Fruit fly (Drosophila melanogaster) whole organism, wandering third instar larva: ENCODE measurements around the gene thw.

ENCODE experiments used
- CG9705 ChIP-seq: fragments of 200-800 bp; sonication (Bioruptor generic); optimal IDR thresholded peaks from 2 replicates; lab custom pipeline; 2018; ENCODE audit warnings: missing biosample characterization, mild to moderate bottlenecking, missing genetic modification characterization
- Hr78 ChIP-seq: fragments of >200 bp; optimal IDR thresholded peaks from 2 replicates; lab custom pipeline; 2017; ENCODE audit warnings: missing biosample characterization, missing genetic modification characterization
- Myc ChIP-seq: fragments of >200 bp; optimal IDR thresholded peaks from 2 replicates; lab custom pipeline; 2017
- Rel ChIP-seq, 2 experiments: fragments of 200-800 bp; sonication (Bioruptor generic) in 1 of 2; optimal IDR thresholded peaks; 2 replicates in 1 of 2; 3 replicates in 1 of 2; lab custom pipeline; 2016 to 2019; ENCODE audit warnings: mild to moderate bottlenecking in 2 of 2, missing biosample characterization in 2 of 2, missing genetic modification characterization in 2 of 2, moderate library complexity in 1 of 2
- br ChIP-seq: fragments of 200-800 bp; sonication (Bioruptor generic); optimal IDR thresholded peaks from 2 replicates; lab custom pipeline; 2016; ENCODE audit warnings: missing biosample characterization, missing genetic modification characterization
- dl ChIP-seq, 2 experiments: fragments of 175-275, 200-275 bp in 1 of 2; fragments of 200-275 bp in 1 of 2; sonication (Bioruptor generic); optimal IDR thresholded peaks; lab custom pipeline; 2018; ENCODE audit warnings: mild to moderate bottlenecking in 2 of 2, missing biosample characterization in 2 of 2, missing genetic modification characterization in 2 of 2, moderate library complexity in 2 of 2; ENCODE audit not compliant: partially characterized antibody in 2 of 2, insufficient read depth in 1 of 2
- fru ChIP-seq: fragments of 200-800 bp; sonication (Bioruptor generic); optimal IDR thresholded peaks from 3 replicates; lab custom pipeline; 2016; ENCODE audit warnings: missing biosample characterization, mild to moderate bottlenecking, missing genetic modification characterization
- h ChIP-seq: fragments of 200-800 bp; sonication (Bioruptor generic); optimal IDR thresholded peaks from 3 replicates; lab custom pipeline; 2016; ENCODE audit warnings: missing biosample characterization, mild to moderate bottlenecking, missing genetic modification characterization
- psq ChIP-seq: fragments of 200-800 bp; sonication (Bioruptor generic); optimal IDR thresholded peaks from 3 replicates; lab custom pipeline; 2017; ENCODE audit warnings: missing biosample characterization, mild to moderate bottlenecking, missing genetic modification characterization, moderate library complexity
- woc ChIP-seq: sonication (Bioruptor generic); optimal IDR thresholded peaks from 2 replicates; lab custom pipeline; 2016; ENCODE audit warnings: missing biosample characterization, mild to moderate bottlenecking, missing genetic modification characterization

- TF ChIP-seq br = no peak
- TF ChIP-seq h = no peak
- TF ChIP-seq woc = no peak
- TF ChIP-seq CG9705 (GFP tag; lab: Kevin White, UChicago) = no peak
- no peak for TF ChIP-seq fru (GFP tag; lab: Kevin White, UChicago)
- TF ChIP-seq dl (GFP tag; optimal IDR thresholded peaks at IDR 0.05; lab: Kevin White, UChicago; ENCODE audit: insufficient read depth in 1 of 2, partially characterized antibody in 2 of 2) = no peak
- no peak for TF ChIP-seq psq
- TF ChIP-seq Hr78 = no peak
- TF ChIP-seq Myc (lab: Kevin White, UChicago) = no peak
- no peak for TF ChIP-seq Rel (GFP tag; optimal IDR thresholded peaks at IDR 0.05; lab: Kevin White, UChicago)
- TF ChIP-seq Rel (tag; optimal IDR thresholded peaks at IDR 0.05; lab: Kevin White, UChicago) = no peak
Measured at dm6 chr3R:7216924-7217529, 7.2 kb upstream of the thw start, which contains the start of gene CG14606.
